Fruit fly (Drosophila melanogaster): ENCODE data around the gene orion.

orion gene

DNA sequence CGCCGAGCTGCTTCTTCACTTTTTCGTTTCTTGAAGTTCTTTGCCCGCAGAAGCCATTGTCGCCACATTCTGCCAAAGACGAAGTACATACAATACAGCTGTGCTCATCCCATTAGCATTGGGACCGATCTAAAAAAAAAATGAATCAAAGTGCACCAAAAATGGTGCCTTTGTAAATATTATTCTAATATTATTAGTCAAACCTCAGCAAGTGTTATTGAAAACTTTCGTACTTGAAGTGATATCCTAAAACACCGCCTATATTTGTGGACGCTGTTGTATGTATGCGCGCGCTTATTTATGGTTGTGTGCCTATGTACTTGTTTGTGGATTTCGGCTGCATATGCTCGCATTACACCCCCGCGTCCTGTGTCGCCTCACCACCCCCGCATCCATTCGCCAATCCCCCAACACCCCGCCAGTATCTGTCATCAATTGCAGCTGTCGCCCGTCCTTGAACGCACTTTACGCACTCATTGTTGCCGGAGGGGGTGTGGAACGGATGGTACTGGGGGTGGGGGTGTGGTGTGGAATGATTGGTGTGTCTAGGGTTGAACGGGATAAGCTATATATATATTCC, 25.7 kb upstream of the orion start:
- TF ChIP-seq CG17806 (tag; optimal IDR thresholded peaks at IDR 0.05) (peak; percentile 90), CG9948 (tag; optimal IDR thresholded peaks at IDR 0.05) (peak; percentile 92), EcR (GFP tag; optimal IDR thresholded peaks at IDR 0.05) (peak; percentile 68), CG8301 (tag; optimal IDR thresholded peaks at IDR 0.05) (peak; percentile 87), CG15710 (tag; optimal IDR thresholded peaks at IDR 0.05) (peak; percentile 93), Pif1A (GFP tag; optimal IDR thresholded peaks at IDR 0.05) (peak; percentile 91), CG14655 (GFP tag; optimal IDR thresholded peaks at IDR 0.05) (peak; percentile 89), D1 (tag; optimal IDR thresholded peaks at IDR 0.05) (peak; percentile 45), CG4496 (GFP tag; IDR thresholded peaks at IDR 0.05) (peak; percentile 95), Snoo (tag; optimal IDR thresholded peaks at IDR 0.05) (peak; percentile 86), CG32121 (GFP tag; IDR thresholded peaks at IDR 0.05) (peak; percentile 84), CG12605 (GFP tag; IDR thresholded peaks at IDR 0.05) (peak; percentile 89), CG8159 (tag; optimal IDR thresholded peaks at IDR 0.05) (peak; percentile 93), CG10348 (GFP tag; IDR thresholded peaks at IDR 0.05) (peak; percentile 64), fd96Ca (GFP tag; IDR thresholded peaks at IDR 0.05) (peak; percentile 93), rn (GFP tag; IDR thresholded peaks at IDR 0.05) (peak; percentile 74), Pif1B (GFP tag; optimal IDR thresholded peaks at IDR 0.05) (peak; percentile 89), gl (tag; optimal IDR thresholded peaks at IDR 0.05) (peak; percentile 88), CG13204 (GFP tag; optimal IDR thresholded peaks at IDR 0.05) (peak; percentile 86), CG34367 (tag; optimal IDR thresholded peaks at IDR 0.05) (peak; percentile 91), Ets98B (GFP tag; IDR thresholded peaks at IDR 0.05) (peak; percentile 91)

- TF ChIP-seq CG12605 (GFP tag; IDR thresholded peaks at IDR 0.05) (no peak), CG13204 (GFP tag; optimal IDR thresholded peaks at IDR 0.05) (peak; percentile 49), CG17806 (tag; optimal IDR thresholded peaks at IDR 0.05) (peak; percentile 85), gl (tag; optimal IDR thresholded peaks at IDR 0.05) (peak; percentile 68), Pif1A (GFP tag; optimal IDR thresholded peaks at IDR 0.05) (peak; percentile 86), CG10348 (GFP tag; IDR thresholded peaks at IDR 0.05) (no peak), CG32121 (GFP tag; IDR thresholded peaks at IDR 0.05) (peak; percentile 64), Pif1B (GFP tag; optimal IDR thresholded peaks at IDR 0.05) (peak; percentile 75), Snoo (tag; optimal IDR thresholded peaks at IDR 0.05) (peak; percentile 78), D1 (tag; optimal IDR thresholded peaks at IDR 0.05) (peak; percentile 62), Ets98B (GFP tag; IDR thresholded peaks at IDR 0.05) (peak; percentile 58), rn (GFP tag; IDR thresholded peaks at IDR 0.05) (peak; percentile 19; the same call in 1 of the 2 replicates), CG4496 (GFP tag; IDR thresholded peaks at IDR 0.05) (peak; percentile 56), CG8301 (tag; optimal IDR thresholded peaks at IDR 0.05) (peak; percentile 84), EcR (GFP tag; optimal IDR thresholded peaks at IDR 0.05) (no peak), CG9948 (tag; optimal IDR thresholded peaks at IDR 0.05) (peak; percentile 86), CG34367 (tag; optimal IDR thresholded peaks at IDR 0.05) (peak; percentile 85), CG8159 (tag; optimal IDR thresholded peaks at IDR 0.05) (peak; percentile 86), fd96Ca (GFP tag; IDR thresholded peaks at IDR 0.05) (peak; percentile 82), CG15710 (tag; optimal IDR thresholded peaks at IDR 0.05) (peak; percentile 88), CG14655 (GFP tag; optimal IDR thresholded peaks at IDR 0.05) (peak; percentile 89)
Observed at dm6 chrX:7970396-7970795, 23.7 kb upstream of the orion start.

dm6 chrX:7969188-7969829, 22.6 kb upstream of the orion start:
- TF ChIP-seq Pif1A (GFP tag; optimal IDR thresholded peaks at IDR 0.05) (no peak), Ets98B (GFP tag; IDR thresholded peaks at IDR 0.05) (peak; percentile 28; the same call in 1 of the 2 replicates), EcR (GFP tag; optimal IDR thresholded peaks at IDR 0.05) (no peak), CG14655 (GFP tag; optimal IDR thresholded peaks at IDR 0.05) (no peak), CG15710 (tag; optimal IDR thresholded peaks at IDR 0.05) (no peak), CG17806 (tag; optimal IDR thresholded peaks at IDR 0.05) (no peak), CG12605 (GFP tag; IDR thresholded peaks at IDR 0.05) (0 out of 2 replicates have a peak, but pooled peaks have one; percentile 18), CG4496 (GFP tag; IDR thresholded peaks at IDR 0.05) (0 out of 3 replicates have a peak, but pooled peaks have one; percentile 17), Pif1B (GFP tag; optimal IDR thresholded peaks at IDR 0.05) (no peak), CG13204 (GFP tag; optimal IDR thresholded peaks at IDR 0.05) (no peak), CG9948 (tag; optimal IDR thresholded peaks at IDR 0.05) (no peak), fd96Ca (GFP tag; IDR thresholded peaks at IDR 0.05) (no peak), CG8301 (tag; optimal IDR thresholded peaks at IDR 0.05) (no peak), gl (tag; optimal IDR thresholded peaks at IDR 0.05) (no peak), CG34367 (tag; optimal IDR thresholded peaks at IDR 0.05) (no peak), CG10348 (GFP tag; IDR thresholded peaks at IDR 0.05) (no peak), D1 (tag; optimal IDR thresholded peaks at IDR 0.05) (no peak), CG32121 (GFP tag; IDR thresholded peaks at IDR 0.05) (no peak; the same call in 1 of the 2 replicates), rn (GFP tag; IDR thresholded peaks at IDR 0.05) (no peak), CG8159 (tag; optimal IDR thresholded peaks at IDR 0.05) (peak; percentile 17), Snoo (tag; optimal IDR thresholded peaks at IDR 0.05) (no peak)

DNA sequence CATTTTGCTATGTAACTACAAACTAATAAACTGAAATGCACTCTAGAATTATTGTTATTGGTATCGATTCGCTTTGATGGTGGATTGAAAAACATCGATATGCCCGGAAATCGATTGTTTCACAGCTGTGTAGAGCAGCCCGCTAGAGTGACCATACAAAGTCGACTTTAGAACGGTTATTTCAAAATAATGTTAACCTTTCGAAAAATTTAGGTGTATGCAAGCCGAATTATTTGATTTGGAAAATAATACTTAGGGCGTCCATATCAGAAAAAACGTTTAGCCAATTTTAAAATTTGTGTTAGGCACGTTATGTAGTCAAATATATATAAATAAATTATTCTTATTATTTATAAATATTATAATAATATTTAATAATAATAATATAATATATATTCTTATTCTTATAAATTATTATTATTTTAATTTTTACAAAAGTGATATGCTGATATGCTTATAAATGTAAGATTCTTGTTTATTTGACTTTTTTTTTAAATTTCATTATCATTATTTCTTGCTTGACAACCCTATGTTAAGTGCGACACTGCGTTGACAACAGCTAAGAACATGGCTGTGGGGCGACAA, 21.6 kb upstream of the orion start, which contains the start of gene sws:
Gene sws (minus strand): TSS at position 22 of the 585 bp plus-strand sequence.
- no peak for TF ChIP-seq EcR (GFP tag; optimal IDR thresholded peaks at IDR 0.05)
- peak; percentile 32 for TF ChIP-seq CG9948 (tag; optimal IDR thresholded peaks at IDR 0.05)
- no peak for TF ChIP-seq CG10348 (GFP tag; IDR thresholded peaks at IDR 0.05)
- no peak for TF ChIP-seq CG12605 (GFP tag; IDR thresholded peaks at IDR 0.05)
- TF ChIP-seq CG8159 (tag; optimal IDR thresholded peaks at IDR 0.05): peak; percentile 17
- no peak for TF ChIP-seq Snoo (tag; optimal IDR thresholded peaks at IDR 0.05)
- no peak for TF ChIP-seq CG8301 (tag; optimal IDR thresholded peaks at IDR 0.05)
- no peak for TF ChIP-seq Pif1B (GFP tag; optimal IDR thresholded peaks at IDR 0.05)
- no peak for TF ChIP-seq Ets98B (GFP tag; IDR thresholded peaks at IDR 0.05)
- TF ChIP-seq D1 (tag; optimal IDR thresholded peaks at IDR 0.05): no peak
- TF ChIP-seq fd96Ca (GFP tag; IDR thresholded peaks at IDR 0.05): no peak
- no peak for TF ChIP-seq CG17806 (tag; optimal IDR thresholded peaks at IDR 0.05)
- no peak for TF ChIP-seq Pif1A (GFP tag; optimal IDR thresholded peaks at IDR 0.05)
- TF ChIP-seq CG13204 (GFP tag; optimal IDR thresholded peaks at IDR 0.05): no peak
- TF ChIP-seq rn (GFP tag; IDR thresholded peaks at IDR 0.05): no peak
- TF ChIP-seq CG34367 (tag; optimal IDR thresholded peaks at IDR 0.05): peak; percentile 19
- TF ChIP-seq CG32121 (GFP tag; IDR thresholded peaks at IDR 0.05): no peak
- TF ChIP-seq gl (tag; optimal IDR thresholded peaks at IDR 0.05): no peak
- TF ChIP-seq CG14655 (GFP tag; optimal IDR thresholded peaks at IDR 0.05): peak; percentile 26
- TF ChIP-seq CG4496 (GFP tag; IDR thresholded peaks at IDR 0.05): no peak
- peak; percentile 31 for TF ChIP-seq CG15710 (tag; optimal IDR thresholded peaks at IDR 0.05)

Data from whole organism, pupa.